Fruit fly (Drosophila melanogaster) whole organism, prepupa: ENCODE measurements around the gene Prtl99C.

Experiments used
- Blimp-1 ChIP-seq: fragments of 200-800 bp; sonication (Bioruptor generic); optimal IDR thresholded peaks from 3 replicates; lab custom pipeline; 2017; ENCODE audit warnings: missing biosample characterization, missing genetic modification characterization, mild to moderate bottlenecking, moderate library complexity, missing genetic modification reagents
- CG10631 ChIP-seq: fragments of 200-800 bp; sonication (Bioruptor generic); optimal IDR thresholded peaks from 2 replicates; lab custom pipeline; 2016; ENCODE audit warnings: missing biosample characterization, missing genetic modification characterization
- CG11762 ChIP-seq: fragments of 200-800 bp; sonication (Bioruptor generic); optimal IDR thresholded peaks from 3 replicates; lab custom pipeline; 2016; ENCODE audit warnings: missing biosample characterization, missing genetic modification characterization; ENCODE audit not compliant: insufficient read depth
- CG11902 ChIP-seq: fragments of 200-800 bp; sonication (Bioruptor generic); optimal IDR thresholded peaks from 3 replicates; lab custom pipeline; 2016; ENCODE audit warnings: missing biosample characterization, missing genetic modification characterization
- CG15336 ChIP-seq: fragments of 200-800 bp; sonication (Bioruptor generic); IDR thresholded peaks from 2 replicates; pipeline ENCODE4 v1.3.6; 2022; ENCODE audit warnings: missing biosample characterization, missing genetic modification characterization
- CG1621 ChIP-seq: fragments of 200-800 bp; sonication (Bioruptor generic); optimal IDR thresholded peaks from 3 replicates; lab custom pipeline; 2018; ENCODE audit warnings: missing biosample characterization, mild to moderate bottlenecking, missing genetic modification characterization
- CG16779 ChIP-seq: fragments of 200-800 bp; sonication (Bioruptor generic); optimal IDR thresholded peaks from 3 replicates; lab custom pipeline; 2017; ENCODE audit warnings: missing biosample characterization, mild to moderate bottlenecking, missing genetic modification characterization
- CG3032 ChIP-seq: fragments of 200-800 bp; optimal IDR thresholded peaks from 2 replicates; lab custom pipeline; 2019; ENCODE audit warnings: missing biosample characterization, mild to moderate bottlenecking, missing genetic modification characterization, moderate library complexity
- CG32006 ChIP-seq: fragments of 200-800 bp; sonication (Bioruptor generic); optimal IDR thresholded peaks from 3 replicates; lab custom pipeline; 2017; ENCODE audit warnings: missing biosample characterization, mild to moderate bottlenecking, missing genetic modification characterization
- CG34406 ChIP-seq: fragments of 200-800 bp; sonication (Bioruptor generic); optimal IDR thresholded peaks from 3 replicates; lab custom pipeline; 2016; ENCODE audit warnings: missing biosample characterization, missing genetic modification characterization
- CG3919 ChIP-seq: fragments of 200-800 bp; sonication (Bioruptor generic); optimal IDR thresholded peaks from 3 replicates; lab custom pipeline; 2016; ENCODE audit warnings: missing biosample characterization, missing genetic modification characterization
- CG4318 ChIP-seq: fragments of 200-800 bp; sonication (Bioruptor generic); optimal IDR thresholded peaks from 3 replicates; lab custom pipeline; 2017; ENCODE audit warnings: missing biosample characterization, mild to moderate bottlenecking, missing genetic modification characterization
- CG6276 ChIP-seq: fragments of 200-800 bp; sonication (Bioruptor generic); optimal IDR thresholded peaks from 2 replicates; lab custom pipeline; 2017; ENCODE audit warnings: missing biosample characterization, mild to moderate bottlenecking, missing genetic modification characterization
- CG6792 ChIP-seq: fragments of 200-800 bp; sonication (Bioruptor generic); optimal IDR thresholded peaks from 3 replicates; lab custom pipeline; 2016; ENCODE audit warnings: missing biosample characterization, missing genetic modification characterization
- CG6808 ChIP-seq: fragments of 200-800 bp; sonication (Bioruptor generic); optimal IDR thresholded peaks from 3 replicates; lab custom pipeline; 2017; ENCODE audit warnings: missing biosample characterization, missing genetic modification characterization, mild to moderate bottlenecking, moderate library complexity, missing genetic modification reagents
- CG7368 ChIP-seq: fragments of 200-800 bp; sonication (Bioruptor generic); optimal IDR thresholded peaks from 3 replicates; lab custom pipeline; 2016; ENCODE audit warnings: missing biosample characterization, missing genetic modification characterization
- CG9139 ChIP-seq: fragments of 200-800 bp; sonication (Bioruptor generic); optimal IDR thresholded peaks from 3 replicates; lab custom pipeline; 2017; ENCODE audit warnings: missing biosample characterization, mild to moderate bottlenecking, missing genetic modification characterization
- Eip75B ChIP-seq: fragments of 200-800 bp; sonication (Bioruptor generic); optimal IDR thresholded peaks from 3 replicates; lab custom pipeline; 2016; ENCODE audit warnings: missing biosample characterization, missing genetic modification characterization
- Eip93F ChIP-seq: fragments of 200-800 bp; sonication (Bioruptor generic); optimal IDR thresholded peaks from 2 replicates; lab custom pipeline; 2016; ENCODE audit warnings: missing biosample characterization, mild to moderate bottlenecking, missing genetic modification characterization
- Ets21C ChIP-seq: fragments of 200-800 bp; sonication (Bioruptor generic); optimal IDR thresholded peaks from 3 replicates; lab custom pipeline; 2016; ENCODE audit warnings: missing biosample characterization, missing genetic modification characterization
- Gug ChIP-seq: fragments of 200-800 bp; sonication (Bioruptor generic); IDR thresholded peaks from 2 replicates; pipeline ENCODE4 v1.3.6; 2022; ENCODE audit warnings: missing biosample characterization, missing genetic modification characterization
- Hr39 ChIP-seq: fragments of 200-800 bp; sonication (Bioruptor generic); optimal IDR thresholded peaks from 2 replicates; lab custom pipeline; 2016; ENCODE audit warnings: missing biosample characterization, missing genetic modification characterization
- Hr4 ChIP-seq: fragments of 200-800 bp; sonication (Bioruptor generic); optimal IDR thresholded peaks from 3 replicates; lab custom pipeline; 2016; ENCODE audit warnings: missing biosample characterization, missing genetic modification characterization
- Met ChIP-seq: fragments of 200-800 bp; sonication (Bioruptor generic); optimal IDR thresholded peaks from 3 replicates; lab custom pipeline; 2016; ENCODE audit warnings: missing biosample characterization, missing genetic modification characterization
- OdsH ChIP-seq: fragments of 200-800 bp; sonication (Bioruptor generic); optimal IDR thresholded peaks from 3 replicates; lab custom pipeline; 2016; ENCODE audit warnings: missing biosample characterization, missing genetic modification characterization
- Smox ChIP-seq: fragments of 200-800 bp; sonication (Bioruptor generic); optimal IDR thresholded peaks from 3 replicates; lab custom pipeline; 2016; ENCODE audit warnings: missing biosample characterization, missing genetic modification characterization
- Sox102F ChIP-seq: fragments of 200-800 bp; sonication (Bioruptor generic); optimal IDR thresholded peaks from 2 replicates; lab custom pipeline; 2016; ENCODE audit warnings: missing biosample characterization, mild to moderate bottlenecking, missing genetic modification characterization
- Sox14 ChIP-seq: fragments of 200-800 bp; sonication (Bioruptor generic); optimal IDR thresholded peaks from 3 replicates; lab custom pipeline; 2016; ENCODE audit warnings: missing biosample characterization, missing genetic modification characterization
- Sox15 ChIP-seq: fragments of 200-800 bp; sonication (Bioruptor generic); optimal IDR thresholded peaks from 3 replicates; lab custom pipeline; 2016; ENCODE audit warnings: missing biosample characterization, missing genetic modification characterization
- achi ChIP-seq: fragments of 200-800 bp; sonication (Bioruptor generic); optimal IDR thresholded peaks from 3 replicates; lab custom pipeline; 2016; ENCODE audit warnings: missing biosample characterization, missing genetic modification characterization
- acj6 ChIP-seq: fragments of 200-800 bp; sonication (Bioruptor generic); optimal IDR thresholded peaks from 3 replicates; lab custom pipeline; 2016; ENCODE audit warnings: missing biosample characterization, missing genetic modification characterization
- cyc ChIP-seq: fragments of 200-800 bp; sonication (Bioruptor generic); optimal IDR thresholded peaks from 3 replicates; lab custom pipeline; 2016; ENCODE audit warnings: missing biosample characterization, missing genetic modification characterization
- dac ChIP-seq: fragments of 200-800 bp; sonication (Bioruptor generic); optimal IDR thresholded peaks from 2 replicates; lab custom pipeline; 2017; ENCODE audit warnings: missing biosample characterization, mild to moderate bottlenecking, missing genetic modification characterization
- dsx ChIP-seq: fragments of 200-800 bp; optimal IDR thresholded peaks from 3 replicates; lab custom pipeline; 2019; ENCODE audit warnings: missing biosample characterization, mild to moderate bottlenecking, missing genetic modification characterization, moderate library complexity; ENCODE audit not compliant: poor library complexity, severe bottlenecking
- fd59A ChIP-seq: fragments of 200-800 bp; sonication (Bioruptor generic); optimal IDR thresholded peaks from 2 replicates; lab custom pipeline; 2017; ENCODE audit warnings: missing biosample characterization, mild to moderate bottlenecking, missing genetic modification characterization, missing genetic modification reagents
- fd85E ChIP-seq: fragments of 200-800 bp; sonication (Bioruptor generic); optimal IDR thresholded peaks from 3 replicates; lab custom pipeline; 2016; ENCODE audit warnings: missing biosample characterization, missing genetic modification characterization
- fkh ChIP-seq: fragments of 200-800 bp; sonication (Bioruptor generic); optimal IDR thresholded peaks from 3 replicates; lab custom pipeline; 2017; ENCODE audit warnings: missing biosample characterization, mild to moderate bottlenecking, missing genetic modification characterization, moderate library complexity
- lz ChIP-seq: fragments of 200-800 bp; sonication (Bioruptor generic); optimal IDR thresholded peaks from 3 replicates; lab custom pipeline; 2016; ENCODE audit warnings: missing biosample characterization, missing genetic modification characterization
- net ChIP-seq: fragments of 200-800 bp; sonication (Bioruptor generic); optimal IDR thresholded peaks from 3 replicates; lab custom pipeline; 2016; ENCODE audit warnings: missing biosample characterization, missing genetic modification characterization
- pdm3 ChIP-seq: fragments of 200-800 bp; sonication (Bioruptor generic); optimal IDR thresholded peaks from 3 replicates; lab custom pipeline; 2016; ENCODE audit warnings: missing biosample characterization, missing genetic modification characterization
- salr ChIP-seq, 2 experiments: fragments of 200-800 bp; sonication (Bioruptor generic); optimal IDR thresholded peaks; 3 replicates each; lab custom pipeline; 2016 to 2018; ENCODE audit warnings: missing biosample characterization in 2 of 2, missing genetic modification characterization in 2 of 2, mild to moderate bottlenecking in 1 of 2
- spab ChIP-seq: fragments of 200-800 bp; sonication (Bioruptor generic); optimal IDR thresholded peaks from 2 replicates; lab custom pipeline; 2017; ENCODE audit warnings: missing biosample characterization, mild to moderate bottlenecking, missing genetic modification characterization, missing genetic modification reagents
- svp ChIP-seq: fragments of 200-800 bp; sonication (Bioruptor generic); peaks from one replicate; lab custom pipeline; 2016; ENCODE audit warnings: missing biosample characterization, missing genetic modification characterization
- topi ChIP-seq: fragments of 200-800 bp; sonication (Bioruptor generic); optimal IDR thresholded peaks from 3 replicates; lab custom pipeline; 2016; ENCODE audit warnings: missing biosample characterization, missing genetic modification characterization
- vri ChIP-seq: fragments of 200-800 bp; sonication (Bioruptor generic); optimal IDR thresholded peaks from 3 replicates; lab custom pipeline; 2016; ENCODE audit warnings: missing biosample characterization, mild to moderate bottlenecking, missing genetic modification characterization

The Prtl99C gene

DNA sequence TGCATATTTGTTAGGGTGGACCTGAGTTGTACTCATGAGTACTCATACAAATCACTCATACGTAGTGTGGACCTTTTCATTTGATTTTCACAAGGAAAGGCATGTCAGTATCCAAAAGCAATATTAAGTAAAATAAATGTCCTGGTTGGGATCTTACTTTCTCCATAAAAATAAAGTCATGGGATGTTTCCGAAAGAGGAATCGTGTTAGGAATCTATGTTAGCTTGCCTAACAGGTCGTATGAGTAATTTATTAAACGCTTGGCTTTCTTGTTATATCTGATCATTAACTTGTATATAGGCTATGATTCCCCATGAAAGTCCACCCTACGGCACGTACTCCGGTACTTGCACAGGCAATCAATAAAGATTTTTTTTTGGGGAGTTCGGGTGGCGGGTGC is 40.1 kb downstream of the Prtl99C start (continued):
- TF ChIP-seq Gug (GFP tag; lab: Robert Waterston, UW) (0 out of 2 replicates have a peak, but pooled peaks have one; percentile 34), Blimp-1 (GFP tag; lab: Kevin White, UChicago) (peak; percentile 7), CG1621 (tag; lab: Kevin White, UChicago) (peak; percentile 66), salr (GFP tag; optimal IDR thresholded peaks at IDR 0.05; lab: Kevin White, UChicago) (peak; percentile 26 to 84), CG7368 (GFP tag; lab: Kevin White, UChicago) (no peak), Hr4 (GFP tag; lab: Kevin White, UChicago) (peak; percentile 89), achi (GFP tag; lab: Kevin White, UChicago) (peak; percentile 75), Hr39 (peak; percentile 68), lz (GFP tag; lab: Kevin White, UChicago) (peak; percentile 73), pdm3 (GFP tag; lab: Kevin White, UChicago) (no peak), CG16779 (peak; percentile 56), acj6 (peak; percentile 79), Ets21C (GFP tag; lab: Kevin White, UChicago) (peak; percentile 57), CG32006 (GFP tag; lab: Kevin White, UChicago) (peak; percentile 87), CG34406 (GFP tag; lab: Kevin White, UChicago) (peak; percentile 72), Met (peak; percentile 79), CG11762 (GFP tag; lab: Kevin White, UChicago) (peak; percentile 79), fkh (GFP tag; lab: Kevin White, UChicago) (no peak)

DNA sequence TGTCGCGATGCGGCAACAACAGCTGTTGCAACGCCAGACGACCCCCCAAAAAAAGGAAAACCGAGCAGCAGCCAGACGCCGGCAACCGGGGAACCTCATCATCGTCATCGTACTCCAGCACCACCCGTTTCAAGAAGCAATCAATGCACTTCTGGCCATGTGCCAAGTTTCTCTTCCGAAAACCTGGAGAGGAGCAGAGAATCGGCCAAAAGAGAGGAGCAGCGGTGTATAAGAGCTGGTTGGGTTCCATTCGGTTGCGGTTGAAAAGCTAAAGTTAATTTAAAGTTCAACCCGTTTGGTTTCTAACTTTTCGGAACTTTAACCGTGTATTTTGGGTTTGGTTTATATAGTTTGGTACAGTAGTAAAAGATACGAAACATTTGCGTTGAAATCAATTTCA is 40.5 kb downstream of the Prtl99C start:
- TF ChIP-seq CG11902 (GFP tag; lab: Kevin White, UChicago), result no peak
- TF ChIP-seq salr (GFP tag; optimal IDR thresholded peaks at IDR 0.05; lab: Kevin White, UChicago), result no peak
- TF ChIP-seq cyc (GFP tag; lab: Kevin White, UChicago), result no peak
- TF ChIP-seq CG1621 (tag; lab: Kevin White, UChicago), result no peak
- TF ChIP-seq Sox14 (GFP tag; lab: Kevin White, UChicago), result no peak
- TF ChIP-seq CG6808 (GFP tag; lab: Kevin White, UChicago), result no peak
- TF ChIP-seq CG10631, result no peak
- TF ChIP-seq Sox102F (GFP tag; lab: Kevin White, UChicago), result no peak
- no peak for TF ChIP-seq CG32006 (GFP tag; lab: Kevin White, UChicago)
- TF ChIP-seq dac (GFP tag; lab: Kevin White, UChicago), result no peak
- no peak for TF ChIP-seq vri
- no peak for TF ChIP-seq Ets21C (GFP tag; lab: Kevin White, UChicago)
- no peak for TF ChIP-seq Smox (GFP tag; lab: Kevin White, UChicago)
- TF ChIP-seq, all 60 proteins: peak for 0

DNA sequence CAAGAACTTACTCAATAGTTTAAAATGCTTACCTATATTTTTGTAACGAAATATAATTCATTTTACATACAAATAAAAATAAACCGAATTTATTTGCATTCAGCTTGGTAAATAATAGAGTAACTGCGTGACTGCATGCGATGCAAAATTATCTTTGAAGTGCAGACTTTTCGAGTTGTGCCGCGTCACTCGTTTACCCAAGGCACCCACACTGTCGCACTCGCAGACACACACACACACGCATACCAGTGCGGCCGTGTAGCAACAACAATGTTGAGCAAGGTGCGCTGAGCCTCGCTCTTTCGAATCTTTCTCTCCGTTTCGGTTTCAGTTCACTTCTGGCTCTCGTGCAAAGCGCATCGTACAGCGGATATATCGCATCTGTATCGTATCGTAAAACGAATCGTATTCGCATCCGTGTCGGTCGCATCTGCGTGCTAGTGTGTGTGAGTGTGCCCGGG is 41.0 kb downstream of the Prtl99C start, which contains the start of gene CG31038:
TSS of gene CG31038 (plus strand) at position 327 of the 461 bp plus-strand sequence.
- TF ChIP-seq CG3919, result peak; percentile 36
- peak; percentile 60 for TF ChIP-seq net (GFP tag; lab: Kevin White, UChicago)
- peak; percentile 28 for TF ChIP-seq spab
- TF ChIP-seq Eip75B (GFP tag; lab: Kevin White, UChicago), result peak; percentile 61
- TF ChIP-seq Sox15 (GFP tag; lab: Kevin White, UChicago), result no peak
- peak; percentile 36 for TF ChIP-seq CG10631
- TF ChIP-seq CG3032 (tag; lab: Kevin White, UChicago), result peak; percentile 22
- no peak for TF ChIP-seq CG11762 (GFP tag; lab: Kevin White, UChicago)
- peak; percentile 71 for TF ChIP-seq fkh (GFP tag; lab: Kevin White, UChicago)
- peak; percentile 57 for TF ChIP-seq CG6276
- TF ChIP-seq CG9139, result peak; percentile 65
- TF ChIP-seq CG6792 (GFP tag; lab: Kevin White, UChicago), result no peak
- peak; percentile 66 for TF ChIP-seq Smox (GFP tag; lab: Kevin White, UChicago)
- no peak for TF ChIP-seq CG4318 (GFP tag; lab: Kevin White, UChicago)
- TF ChIP-seq cyc (GFP tag; lab: Kevin White, UChicago), result peak; percentile 30
- TF ChIP-seq topi (GFP tag; lab: Kevin White, UChicago), result peak; percentile 44
- peak; percentile 32 for TF ChIP-seq Sox14 (GFP tag; lab: Kevin White, UChicago)
- TF ChIP-seq dsx (GFP tag; lab: Kevin White, UChicago), result peak; percentile 95
- no peak for TF ChIP-seq Eip93F
- TF ChIP-seq fd85E (GFP tag; lab: Kevin White, UChicago), result no peak
- TF ChIP-seq OdsH, result peak; percentile 54
- peak in 1 of 2 experiments; percentile 56 for TF ChIP-seq salr (GFP tag; optimal IDR thresholded peaks at IDR 0.05; lab: Kevin White, UChicago)
- TF ChIP-seq CG6808 (GFP tag; lab: Kevin White, UChicago), result peak; percentile 55
- TF ChIP-seq fd59A (GFP tag; lab: Kevin White, UChicago), result peak; percentile 33
- peak; percentile 63 for TF ChIP-seq CG32006 (GFP tag; lab: Kevin White, UChicago)
- TF ChIP-seq Hr39, result peak; percentile 10
- no peak for TF ChIP-seq CG11902 (GFP tag; lab: Kevin White, UChicago)
- TF ChIP-seq svp (GFP tag; lab: Kevin White, UChicago), result peak; percentile 74
- TF ChIP-seq pdm3 (GFP tag; lab: Kevin White, UChicago), result peak; percentile 63
- peak; percentile 63; the same call in 1 of the 2 replicates for TF ChIP-seq CG15336 (GFP tag; lab: Robert Waterston, UW)
